Worm (Caenorhabditis elegans) whole organism, L2 larva: Measurements from ENCODE around the gene idh-2.

ENCODE experiments used
- alr-1 ChIP-seq: fragments of 150-350 bp; optimal IDR thresholded peaks from 2 replicates; lab custom pipeline; 2014; ENCODE audit warnings: missing biosample characterization, missing genetic modification characterization
- ama-1 ChIP-seq: fragments of 150-350 bp; optimal IDR thresholded peaks from 2 replicates; lab custom pipeline; 2018; ENCODE audit warnings: inconsistent platforms
- blmp-1 ChIP-seq: sonication (generic microtip); optimal IDR thresholded peaks from 2 replicates; lab custom pipeline; 2017; ENCODE audit warnings: missing genetic modification characterization, mild to moderate bottlenecking, missing compliant biosample characterization, antibody characterized with exemption, moderate library complexity; ENCODE audit not compliant: insufficient read depth
- ceh-82 ChIP-seq: fragments of 150-350 bp; optimal IDR thresholded peaks from 2 replicates; lab custom pipeline; 2014; ENCODE audit warnings: missing biosample characterization, missing genetic modification characterization
- lin-11 ChIP-seq: fragments of 150-350 bp; sonication (generic microtip); optimal IDR thresholded peaks from 2 replicates; lab custom pipeline; 2014; ENCODE audit warnings: missing biosample characterization, missing genetic modification characterization, inconsistent platforms, mixed read lengths
- mdl-1 ChIP-seq, 2 experiments: fragments of 150-350 bp in 1 of 2; sonication (generic microtip) in 1 of 2; optimal IDR thresholded peaks; 2 replicates each; lab custom pipeline; 2017; ENCODE audit warnings: missing biosample characterization in 2 of 2, missing genetic modification characterization in 2 of 2
- nhr-11 ChIP-seq: fragments of 150-350 bp; optimal IDR thresholded peaks from 2 replicates; lab custom pipeline; 2014; ENCODE audit warnings: missing biosample characterization, missing genetic modification characterization
- nhr-6 ChIP-seq: fragments of 150-350 bp; optimal IDR thresholded peaks from 2 replicates; lab custom pipeline; 2014; ENCODE audit warnings: missing biosample characterization, missing genetic modification characterization
- snpc-4 ChIP-seq: fragments of 150-350 bp; optimal IDR thresholded peaks from 2 replicates; lab custom pipeline; 2014; ENCODE audit warnings: missing biosample characterization, missing genetic modification characterization
- unc-39 ChIP-seq: fragments of 150-350 bp; optimal IDR thresholded peaks from 2 replicates; lab custom pipeline; 2014; ENCODE audit warnings: missing biosample characterization, missing genetic modification characterization

DNA sequence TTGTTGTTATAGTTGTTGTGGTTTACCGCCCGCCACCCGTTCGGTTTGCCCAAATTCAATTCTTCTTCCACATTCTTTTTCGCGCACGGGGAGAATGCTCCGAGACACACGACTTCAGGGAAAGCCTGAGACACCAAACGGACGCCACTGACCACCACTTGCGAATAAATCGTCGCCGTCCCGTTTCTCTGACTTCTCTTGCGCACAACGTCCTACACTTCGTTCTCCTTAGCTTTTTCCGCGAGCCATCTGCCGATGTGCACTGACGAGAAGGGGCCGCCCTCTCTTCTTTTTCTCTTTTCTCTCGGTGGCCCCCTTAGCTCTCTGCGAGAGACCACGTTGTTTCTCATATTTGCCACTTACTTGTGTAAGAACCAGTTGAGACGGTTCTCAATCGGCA lies 41.3 kb downstream of the idh-2 start, which contains the start of gene C03A3.1:
- TF ChIP-seq alr-1 (tag; lab: Kevin White, UChicago) (no peak), snpc-4 (tag; lab: Kevin White, UChicago) (no peak), unc-39 (no peak), mdl-1 (tag; optimal IDR thresholded peaks at IDR 0.05; lab: Kevin White, UChicago) (no peak), ceh-82 (no peak), ama-1 (lab: Kevin White, UChicago) (no peak), nhr-6 (tag; lab: Kevin White, UChicago) (no peak), blmp-1 (tag; lab: Kevin White, UChicago) (no peak), nhr-11 (tag; lab: Kevin White, UChicago) (no peak), lin-11 (tag; lab: Kevin White, UChicago) (peak; percentile 60)
